Fruit fly (Drosophila melanogaster) whole organism, larva: ENCODE measurements around the gene CG15743.

Experiments used
- noc ChIP-seq: fragments of 200-800 bp; sonication (Bioruptor generic); optimal IDR thresholded peaks from 3 replicates; lab custom pipeline; 2019; ENCODE audit warnings: missing biosample characterization, mild to moderate bottlenecking, missing genetic modification characterization, moderate library complexity

Gene CG15743

dm6 chrX:13315463-13315817, 29.9 kb downstream of the CG15743 start:
- no peak for TF ChIP-seq noc (tag; lab: Kevin White, UChicago)

- peak; percentile 72 for TF ChIP-seq noc (tag; lab: Kevin White, UChicago)
Measured at dm6 chrX:13319376-13319883, 33.9 kb downstream of the CG15743 start.

- TF ChIP-seq noc (tag; lab: Kevin White, UChicago), result peak; percentile 76
Measured at dm6 chrX:13320697-13321445, 35.4 kb downstream of the CG15743 start.

- TF ChIP-seq noc (tag; lab: Kevin White, UChicago), result no peak
Measured at dm6 chrX:13322405-13322804, 36.9 kb downstream of the CG15743 start.

dm6 chrX:13323114-13323513, 37.6 kb downstream of the CG15743 start:
- TF ChIP-seq noc (tag; lab: Kevin White, UChicago), result peak; percentile 43

- no peak for TF ChIP-seq noc (tag; lab: Kevin White, UChicago)
Measured at dm6 chrX:13323526-13323925, 38.0 kb downstream of the CG15743 start.

dm6 chrX:13325310-13325709, 39.8 kb downstream of the CG15743 start:
- TF ChIP-seq noc (tag; lab: Kevin White, UChicago), result no peak

dm6 chrX:13329572-13330046, 44.1 kb downstream of the CG15743 start, which contains the start of gene Prx2:
Gene Prx2, plus strand, starts transcription at chrX:13329824.
- TF ChIP-seq noc (tag; lab: Kevin White, UChicago), result peak; percentile 26

- TF ChIP-seq noc (tag; lab: Kevin White, UChicago), result peak; percentile 66
Measured at dm6 chrX:13331814-13332701, 46.6 kb downstream of the CG15743 start.

dm6 chrX:13332702-13333243, 47.3 kb downstream of the CG15743 start:
- TF ChIP-seq noc (tag; lab: Kevin White, UChicago), result peak; percentile 61

dm6 chrX:13334434-13335146, 49.1 kb downstream of the CG15743 start:
- TF ChIP-seq noc (tag; lab: Kevin White, UChicago), result peak; percentile 52
